Worm (Caenorhabditis elegans) whole organism, late embryonic: Measurements from ENCODE around the gene rga-3.
"Not testable (repeated sequence)": the region's sequence is repeated elsewhere in the genome, so short reads cannot be mapped to it uniquely, and the experiment has no call there.

Experiments
- C38D4.7 ChIP-seq: fragments of 200-800 bp; sonication (Bioruptor generic); optimal IDR thresholded peaks from 2 replicates; lab custom pipeline; 2018; ENCODE audit warnings: mild to moderate bottlenecking, missing genetic modification characterization, moderate library complexity, missing compliant biosample characterization
- ama-1 ChIP-seq: fragments of 150-350 bp; optimal IDR thresholded peaks from 2 replicates; lab custom pipeline; 2014
- ceh-19 ChIP-seq: fragments of 200-800 bp; sonication (Bioruptor generic); optimal IDR thresholded peaks from 2 replicates; lab custom pipeline; 2018; ENCODE audit warnings: mild to moderate bottlenecking, missing genetic modification characterization, missing compliant biosample characterization
- fax-1 ChIP-seq: sonication (generic microtip); optimal IDR thresholded peaks from 2 replicates; lab custom pipeline; 2016; ENCODE audit warnings: missing genotype, missing genetic modification characterization, missing compliant biosample characterization
- mec-3 ChIP-seq: sonication (generic microtip); optimal IDR thresholded peaks from 2 replicates; lab custom pipeline; 2016; ENCODE audit warnings: borderline replicate concordance, missing genetic modification characterization, missing compliant biosample characterization
- pha-4 ChIP-seq: fragments of 150-350 bp; optimal IDR thresholded peaks from 2 replicates; lab custom pipeline; 2018; ENCODE audit warnings: missing biosample characterization, missing genetic modification reagents, missing genetic modification characterization
- syd-9 ChIP-seq: sonication (generic microtip); optimal IDR thresholded peaks from 2 replicates; lab custom pipeline; 2016; ENCODE audit warnings: mild to moderate bottlenecking, missing genetic modification characterization, moderate library complexity, missing compliant biosample characterization

DNA sequence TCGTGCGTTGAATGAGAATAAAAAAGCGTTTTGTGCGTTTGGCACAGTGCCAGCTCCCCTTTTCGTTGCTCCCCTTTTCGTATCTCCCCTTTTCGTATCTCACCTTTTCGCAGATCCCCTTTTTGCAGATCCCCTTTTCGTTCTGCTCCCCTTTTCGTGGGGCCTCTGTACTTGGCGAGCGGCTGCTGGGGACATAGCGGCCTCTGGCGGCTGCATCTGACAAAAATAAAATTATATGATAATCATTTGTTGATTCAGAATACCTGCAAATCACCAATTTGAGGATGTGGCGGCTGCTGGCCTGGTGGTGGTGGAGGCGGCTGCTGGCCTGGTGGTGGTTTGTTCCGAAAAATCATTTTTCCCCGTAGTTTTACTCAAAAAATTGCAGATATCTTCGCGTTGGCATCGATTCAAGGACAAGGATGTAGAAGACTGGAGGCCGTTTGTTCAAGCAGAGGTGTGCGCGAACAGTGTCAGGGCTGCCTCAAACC is 37.6 kb downstream of the rga-3 start, which contains the start of gene K09H11.11:
- not testable (repeated sequence) for TF ChIP-seq syd-9 (tag; lab: Kevin White, UChicago); fax-1 (tag; lab: Kevin White, UChicago); ama-1 (lab: Kevin White, UChicago); pha-4 (tag; lab: Kevin White, UChicago); ceh-19; mec-3 (tag; lab: Kevin White, UChicago); C38D4.7 (GFP tag; lab: Kevin White, UChicago)
